Fruit fly (Drosophila melanogaster) whole organism, prepupa: Measurements from ENCODE around the gene GluClalpha.

ENCODE experiments used
- Blimp-1 ChIP-seq: fragments of 200-800 bp; sonication (Bioruptor generic); optimal IDR thresholded peaks from 3 replicates; lab custom pipeline; 2017; ENCODE audit warnings: missing biosample characterization, missing genetic modification characterization, mild to moderate bottlenecking, moderate library complexity, missing genetic modification reagents
- CG10631 ChIP-seq: fragments of 200-800 bp; sonication (Bioruptor generic); optimal IDR thresholded peaks from 2 replicates; lab custom pipeline; 2016; ENCODE audit warnings: missing biosample characterization, missing genetic modification characterization
- CG10669 ChIP-seq: fragments of 200-800 bp; sonication (Bioruptor generic); optimal IDR thresholded peaks from 3 replicates; lab custom pipeline; 2018; ENCODE audit warnings: missing biosample characterization, mild to moderate bottlenecking, missing genetic modification characterization, moderate library complexity
- CG11294 ChIP-seq: fragments of 200-800 bp; sonication (Bioruptor generic); IDR thresholded peaks from 2 replicates; pipeline ENCODE4 v1.3.6; 2022; ENCODE audit warnings: missing biosample characterization, missing genetic modification characterization
- CG11762 ChIP-seq: fragments of 200-800 bp; sonication (Bioruptor generic); optimal IDR thresholded peaks from 3 replicates; lab custom pipeline; 2016; ENCODE audit warnings: missing biosample characterization, missing genetic modification characterization; ENCODE audit not compliant: insufficient read depth
- CG15336 ChIP-seq: fragments of 200-800 bp; sonication (Bioruptor generic); IDR thresholded peaks from 2 replicates; pipeline ENCODE4 v1.3.6; 2022; ENCODE audit warnings: missing biosample characterization, missing genetic modification characterization
- CG1621 ChIP-seq: fragments of 200-800 bp; sonication (Bioruptor generic); optimal IDR thresholded peaks from 3 replicates; lab custom pipeline; 2018; ENCODE audit warnings: missing biosample characterization, mild to moderate bottlenecking, missing genetic modification characterization
- CG16779 ChIP-seq: fragments of 200-800 bp; sonication (Bioruptor generic); optimal IDR thresholded peaks from 3 replicates; lab custom pipeline; 2017; ENCODE audit warnings: missing biosample characterization, mild to moderate bottlenecking, missing genetic modification characterization
- CG3032 ChIP-seq: fragments of 200-800 bp; optimal IDR thresholded peaks from 2 replicates; lab custom pipeline; 2019; ENCODE audit warnings: missing biosample characterization, mild to moderate bottlenecking, missing genetic modification characterization, moderate library complexity
- CG31627 ChIP-seq: fragments of 200-800 bp; sonication (Bioruptor generic); optimal IDR thresholded peaks from 3 replicates; lab custom pipeline; 2016; ENCODE audit warnings: missing biosample characterization, missing genetic modification characterization
- CG32006 ChIP-seq: fragments of 200-800 bp; sonication (Bioruptor generic); optimal IDR thresholded peaks from 3 replicates; lab custom pipeline; 2017; ENCODE audit warnings: missing biosample characterization, mild to moderate bottlenecking, missing genetic modification characterization
- CG34406 ChIP-seq: fragments of 200-800 bp; sonication (Bioruptor generic); optimal IDR thresholded peaks from 3 replicates; lab custom pipeline; 2016; ENCODE audit warnings: missing biosample characterization, missing genetic modification characterization
- CG3919 ChIP-seq: fragments of 200-800 bp; sonication (Bioruptor generic); optimal IDR thresholded peaks from 3 replicates; lab custom pipeline; 2016; ENCODE audit warnings: missing biosample characterization, missing genetic modification characterization
- CG4318 ChIP-seq: fragments of 200-800 bp; sonication (Bioruptor generic); optimal IDR thresholded peaks from 3 replicates; lab custom pipeline; 2017; ENCODE audit warnings: missing biosample characterization, mild to moderate bottlenecking, missing genetic modification characterization
- CG6163 ChIP-seq: fragments of 200-800 bp; sonication (Bioruptor generic); IDR thresholded peaks from 3 replicates; pipeline ENCODE4 v1.3.6; 2022; ENCODE audit warnings: missing biosample characterization, missing genetic modification characterization
- CG6276 ChIP-seq: fragments of 200-800 bp; sonication (Bioruptor generic); optimal IDR thresholded peaks from 2 replicates; lab custom pipeline; 2017; ENCODE audit warnings: missing biosample characterization, mild to moderate bottlenecking, missing genetic modification characterization
- CG6792 ChIP-seq: fragments of 200-800 bp; sonication (Bioruptor generic); optimal IDR thresholded peaks from 3 replicates; lab custom pipeline; 2016; ENCODE audit warnings: missing biosample characterization, missing genetic modification characterization
- CG6808 ChIP-seq: fragments of 200-800 bp; sonication (Bioruptor generic); optimal IDR thresholded peaks from 3 replicates; lab custom pipeline; 2017; ENCODE audit warnings: missing biosample characterization, missing genetic modification characterization, mild to moderate bottlenecking, moderate library complexity, missing genetic modification reagents
- CG6854 ChIP-seq: fragments of 200-800 bp; sonication (Bioruptor generic); optimal IDR thresholded peaks from 2 replicates; lab custom pipeline; 2017; ENCODE audit warnings: missing biosample characterization, mild to moderate bottlenecking, missing genetic modification characterization
- CG7368 ChIP-seq: fragments of 200-800 bp; sonication (Bioruptor generic); optimal IDR thresholded peaks from 3 replicates; lab custom pipeline; 2016; ENCODE audit warnings: missing biosample characterization, missing genetic modification characterization
- CG8119 ChIP-seq: fragments of 200-800 bp; sonication (Bioruptor generic); IDR thresholded peaks from 3 replicates; pipeline ENCODE4 v1.3.6; 2022; ENCODE audit warnings: missing biosample characterization, missing genetic modification characterization
- CG8632 ChIP-seq: fragments of 200-800 bp; sonication (Bioruptor generic); optimal IDR thresholded peaks from 3 replicates; lab custom pipeline; 2016; ENCODE audit warnings: missing biosample characterization, missing genetic modification characterization
- Eip75B ChIP-seq: fragments of 200-800 bp; sonication (Bioruptor generic); optimal IDR thresholded peaks from 3 replicates; lab custom pipeline; 2016; ENCODE audit warnings: missing biosample characterization, missing genetic modification characterization
- Eip78C ChIP-seq: fragments of 200-800 bp; sonication (Bioruptor generic); peaks from one replicate; lab custom pipeline; 2016; ENCODE audit warnings: missing biosample characterization, missing genetic modification characterization
- Eip93F ChIP-seq: fragments of 200-800 bp; sonication (Bioruptor generic); optimal IDR thresholded peaks from 2 replicates; lab custom pipeline; 2016; ENCODE audit warnings: missing biosample characterization, mild to moderate bottlenecking, missing genetic modification characterization
- Ets21C ChIP-seq: fragments of 200-800 bp; sonication (Bioruptor generic); optimal IDR thresholded peaks from 3 replicates; lab custom pipeline; 2016; ENCODE audit warnings: missing biosample characterization, missing genetic modification characterization
- Gug ChIP-seq: fragments of 200-800 bp; sonication (Bioruptor generic); IDR thresholded peaks from 2 replicates; pipeline ENCODE4 v1.3.6; 2022; ENCODE audit warnings: missing biosample characterization, missing genetic modification characterization
- Hr39 ChIP-seq: fragments of 200-800 bp; sonication (Bioruptor generic); optimal IDR thresholded peaks from 2 replicates; lab custom pipeline; 2016; ENCODE audit warnings: missing biosample characterization, missing genetic modification characterization
- Hr4 ChIP-seq: fragments of 200-800 bp; sonication (Bioruptor generic); optimal IDR thresholded peaks from 3 replicates; lab custom pipeline; 2016; ENCODE audit warnings: missing biosample characterization, missing genetic modification characterization
- Lpt ChIP-seq: fragments of 200-800 bp; sonication (Bioruptor generic); optimal IDR thresholded peaks from 3 replicates; lab custom pipeline; 2016; ENCODE audit warnings: missing biosample characterization, missing genetic modification characterization
- Met ChIP-seq: fragments of 200-800 bp; sonication (Bioruptor generic); optimal IDR thresholded peaks from 3 replicates; lab custom pipeline; 2016; ENCODE audit warnings: missing biosample characterization, missing genetic modification characterization
- OdsH ChIP-seq: fragments of 200-800 bp; sonication (Bioruptor generic); optimal IDR thresholded peaks from 3 replicates; lab custom pipeline; 2016; ENCODE audit warnings: missing biosample characterization, missing genetic modification characterization
- Sox102F ChIP-seq: fragments of 200-800 bp; sonication (Bioruptor generic); optimal IDR thresholded peaks from 2 replicates; lab custom pipeline; 2016; ENCODE audit warnings: missing biosample characterization, mild to moderate bottlenecking, missing genetic modification characterization
- Sox14 ChIP-seq: fragments of 200-800 bp; sonication (Bioruptor generic); optimal IDR thresholded peaks from 3 replicates; lab custom pipeline; 2016; ENCODE audit warnings: missing biosample characterization, missing genetic modification characterization
- Sox15 ChIP-seq: fragments of 200-800 bp; sonication (Bioruptor generic); optimal IDR thresholded peaks from 3 replicates; lab custom pipeline; 2016; ENCODE audit warnings: missing biosample characterization, missing genetic modification characterization
- cyc ChIP-seq: fragments of 200-800 bp; sonication (Bioruptor generic); optimal IDR thresholded peaks from 3 replicates; lab custom pipeline; 2016; ENCODE audit warnings: missing biosample characterization, missing genetic modification characterization
- dac ChIP-seq: fragments of 200-800 bp; sonication (Bioruptor generic); optimal IDR thresholded peaks from 2 replicates; lab custom pipeline; 2017; ENCODE audit warnings: missing biosample characterization, mild to moderate bottlenecking, missing genetic modification characterization
- dsx ChIP-seq: fragments of 200-800 bp; optimal IDR thresholded peaks from 3 replicates; lab custom pipeline; 2019; ENCODE audit warnings: missing biosample characterization, mild to moderate bottlenecking, missing genetic modification characterization, moderate library complexity; ENCODE audit not compliant: poor library complexity, severe bottlenecking
- eg ChIP-seq: fragments of 200-800 bp; sonication (Bioruptor generic); IDR thresholded peaks from 3 replicates; pipeline ENCODE4 v1.3.6; 2022; ENCODE audit warnings: missing biosample characterization, missing genetic modification characterization
- esn ChIP-seq: fragments of 200-800 bp; sonication (Bioruptor generic); optimal IDR thresholded peaks from 2 replicates; lab custom pipeline; 2016; ENCODE audit warnings: missing biosample characterization, mild to moderate bottlenecking, missing genetic modification characterization, moderate library complexity
- fd59A ChIP-seq: fragments of 200-800 bp; sonication (Bioruptor generic); optimal IDR thresholded peaks from 2 replicates; lab custom pipeline; 2017; ENCODE audit warnings: missing biosample characterization, mild to moderate bottlenecking, missing genetic modification characterization, missing genetic modification reagents
- fd85E ChIP-seq: fragments of 200-800 bp; sonication (Bioruptor generic); optimal IDR thresholded peaks from 3 replicates; lab custom pipeline; 2016; ENCODE audit warnings: missing biosample characterization, missing genetic modification characterization
- fkh ChIP-seq: fragments of 200-800 bp; sonication (Bioruptor generic); optimal IDR thresholded peaks from 3 replicates; lab custom pipeline; 2017; ENCODE audit warnings: missing biosample characterization, mild to moderate bottlenecking, missing genetic modification characterization, moderate library complexity
- lz ChIP-seq: fragments of 200-800 bp; sonication (Bioruptor generic); optimal IDR thresholded peaks from 3 replicates; lab custom pipeline; 2016; ENCODE audit warnings: missing biosample characterization, missing genetic modification characterization
- net ChIP-seq: fragments of 200-800 bp; sonication (Bioruptor generic); optimal IDR thresholded peaks from 3 replicates; lab custom pipeline; 2016; ENCODE audit warnings: missing biosample characterization, missing genetic modification characterization
- pdm3 ChIP-seq: fragments of 200-800 bp; sonication (Bioruptor generic); optimal IDR thresholded peaks from 3 replicates; lab custom pipeline; 2016; ENCODE audit warnings: missing biosample characterization, missing genetic modification characterization
- spab ChIP-seq: fragments of 200-800 bp; sonication (Bioruptor generic); optimal IDR thresholded peaks from 2 replicates; lab custom pipeline; 2017; ENCODE audit warnings: missing biosample characterization, mild to moderate bottlenecking, missing genetic modification characterization, missing genetic modification reagents
- ss ChIP-seq, 2 experiments: fragments of 200-800 bp; sonication (Bioruptor generic); optimal IDR thresholded peaks; 2 replicates in 1 of 2; 3 replicates in 1 of 2; lab custom pipeline; 2017 to 2018; ENCODE audit warnings: mild to moderate bottlenecking in 2 of 2, missing biosample characterization in 2 of 2, missing genetic modification characterization in 2 of 2, moderate library complexity in 1 of 2
- svp ChIP-seq: fragments of 200-800 bp; sonication (Bioruptor generic); peaks from one replicate; lab custom pipeline; 2016; ENCODE audit warnings: missing biosample characterization, missing genetic modification characterization
- topi ChIP-seq: fragments of 200-800 bp; sonication (Bioruptor generic); optimal IDR thresholded peaks from 3 replicates; lab custom pipeline; 2016; ENCODE audit warnings: missing biosample characterization, missing genetic modification characterization

Gene GluClalpha

dm6 chr3R:19811510-19811909 lies 81.0 kb downstream of the GluClalpha start:
- TF ChIP-seq Sox15 (GFP tag; lab: Kevin White, UChicago) (no peak), CG6792 (GFP tag; lab: Kevin White, UChicago) (no peak), svp (GFP tag; lab: Kevin White, UChicago) (peak; percentile 93), eg (GFP tag; lab: Robert Waterston, UW) (no peak), CG15336 (no peak)

dm6 chr3R:19812472-19812871 lies 82.0 kb downstream of the GluClalpha start:
- TF ChIP-seq Sox14: peak; percentile 3
- no peak for TF ChIP-seq CG16779
- TF ChIP-seq CG6854 (GFP tag; lab: Kevin White, UChicago): no peak
- TF ChIP-seq CG6276 (GFP tag; lab: Kevin White, UChicago): no peak
- no peak for TF ChIP-seq Met (GFP tag; lab: Kevin White, UChicago)
- TF ChIP-seq esn (GFP tag; lab: Kevin White, UChicago): no peak
- TF ChIP-seq Hr39 (GFP tag; lab: Kevin White, UChicago): no peak
- no peak for TF ChIP-seq ss (GFP tag; optimal IDR thresholded peaks at IDR 0.05; lab: Kevin White, UChicago)
- no peak for TF ChIP-seq CG34406 (GFP tag; lab: Kevin White, UChicago)
- TF ChIP-seq CG11762 (GFP tag; lab: Kevin White, UChicago): no peak
- TF ChIP-seq CG6163 (GFP tag; lab: Robert Waterston, UW): 0 out of 3 replicates have a peak, but pooled peaks have one; percentile 26
- no peak for TF ChIP-seq CG11294 (GFP tag; lab: Robert Waterston, UW)
- no peak for TF ChIP-seq CG1621 (tag; lab: Kevin White, UChicago)
- TF ChIP-seq CG6792 (GFP tag; lab: Kevin White, UChicago): no peak
- no peak for TF ChIP-seq lz (GFP tag; lab: Kevin White, UChicago)
- no peak for TF ChIP-seq Blimp-1 (GFP tag; lab: Kevin White, UChicago)
- TF ChIP-seq Hr4 (GFP tag; lab: Kevin White, UChicago): peak; percentile 22
- no peak for TF ChIP-seq Sox102F (GFP tag; lab: Kevin White, UChicago)
- TF ChIP-seq Ets21C (GFP tag; lab: Kevin White, UChicago): no peak
- peak; percentile 70 for TF ChIP-seq dsx
- TF ChIP-seq Sox15 (GFP tag; lab: Kevin White, UChicago): no peak
- TF ChIP-seq Eip93F: no peak
- TF ChIP-seq CG10669 (GFP tag; lab: Kevin White, UChicago): peak; percentile 38
- TF ChIP-seq topi: no peak
- TF ChIP-seq CG4318 (GFP tag; lab: Kevin White, UChicago): no peak
- no peak for TF ChIP-seq Gug (GFP tag; lab: Robert Waterston, UW)
- TF ChIP-seq CG8119 (GFP tag; lab: Robert Waterston, UW): no peak
- TF ChIP-seq fd59A (GFP tag; lab: Kevin White, UChicago): peak; percentile 13
- TF ChIP-seq Lpt (GFP tag; lab: Kevin White, UChicago): no peak
- peak; percentile 19 for TF ChIP-seq CG3919
- TF ChIP-seq CG7368 (GFP tag; lab: Kevin White, UChicago): no peak
- TF ChIP-seq CG32006 (GFP tag; lab: Kevin White, UChicago): peak; percentile 18
- TF ChIP-seq CG10631 (GFP tag; lab: Kevin White, UChicago): no peak
- TF ChIP-seq OdsH (GFP tag; lab: Kevin White, UChicago): peak; percentile 5
- no peak for TF ChIP-seq dac (GFP tag; lab: Kevin White, UChicago)
- TF ChIP-seq cyc: no peak
- no peak for TF ChIP-seq svp (GFP tag; lab: Kevin White, UChicago)
- no peak for TF ChIP-seq CG6808 (GFP tag; lab: Kevin White, UChicago)
- no peak for TF ChIP-seq CG31627
- TF ChIP-seq fd85E (GFP tag; lab: Kevin White, UChicago): no peak
- no peak for TF ChIP-seq eg (GFP tag; lab: Robert Waterston, UW)
- 0 out of 2 replicates have a peak, but pooled peaks have one; percentile 28 for TF ChIP-seq CG15336
- peak; percentile 20 for TF ChIP-seq pdm3 (GFP tag; lab: Kevin White, UChicago)
- peak; percentile 4 for TF ChIP-seq CG3032 (tag; lab: Kevin White, UChicago)
- TF ChIP-seq spab: no peak
- peak; percentile 80 for TF ChIP-seq Eip78C (GFP tag; lab: Kevin White, UChicago)
- no peak for TF ChIP-seq fkh (GFP tag; lab: Kevin White, UChicago)
- no peak for TF ChIP-seq net
- TF ChIP-seq CG8632 (GFP tag; lab: Kevin White, UChicago): no peak
- TF ChIP-seq Eip75B: no peak
